Worm (Caenorhabditis elegans) whole organism, dauer: Measurements from ENCODE around the gene fbxb-108.

ENCODE experiments used
- unc-62 ChIP-seq: sonication (generic microtip); optimal IDR thresholded peaks from 2 replicates; lab custom pipeline; 2017; ENCODE audit warnings: missing biosample characterization, missing genetic modification reagents, missing genetic modification characterization

Gene fbxb-108

DNA sequence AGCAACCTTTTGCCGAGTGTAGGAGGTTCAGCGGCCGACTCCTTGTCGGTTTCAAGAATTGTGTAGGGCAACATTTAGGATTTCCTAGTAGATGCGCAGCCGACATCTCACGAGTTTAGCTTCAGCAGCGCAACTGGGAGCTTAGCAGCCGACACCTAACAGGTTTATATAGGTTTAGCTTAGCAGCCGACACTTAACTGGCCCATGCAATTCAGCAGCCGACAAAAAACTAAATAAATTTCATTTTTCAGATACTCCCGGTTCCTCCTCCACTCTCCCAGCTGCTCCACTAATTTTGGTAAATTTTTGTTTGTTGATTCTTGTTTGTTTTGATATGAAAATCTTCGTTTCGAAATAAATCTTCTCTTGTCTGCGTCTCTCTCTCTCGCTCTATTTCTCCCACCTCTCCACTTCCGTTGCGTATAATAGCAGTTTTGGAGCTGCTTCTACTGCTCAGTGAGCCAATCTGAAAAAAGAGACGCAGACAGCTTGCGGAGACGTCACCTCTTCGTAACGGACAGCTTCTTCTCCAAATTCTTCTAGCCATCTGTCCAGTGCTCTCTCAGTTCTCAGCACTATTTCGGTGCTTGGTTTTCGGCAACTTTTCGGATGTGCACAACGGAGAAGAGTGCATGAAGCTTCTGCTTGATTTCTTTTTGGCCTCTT, 16.7 kb upstream of the fbxb-108 start:
- no peak for TF ChIP-seq unc-62 (GFP tag; lab: Kevin White, UChicago)

DNA sequence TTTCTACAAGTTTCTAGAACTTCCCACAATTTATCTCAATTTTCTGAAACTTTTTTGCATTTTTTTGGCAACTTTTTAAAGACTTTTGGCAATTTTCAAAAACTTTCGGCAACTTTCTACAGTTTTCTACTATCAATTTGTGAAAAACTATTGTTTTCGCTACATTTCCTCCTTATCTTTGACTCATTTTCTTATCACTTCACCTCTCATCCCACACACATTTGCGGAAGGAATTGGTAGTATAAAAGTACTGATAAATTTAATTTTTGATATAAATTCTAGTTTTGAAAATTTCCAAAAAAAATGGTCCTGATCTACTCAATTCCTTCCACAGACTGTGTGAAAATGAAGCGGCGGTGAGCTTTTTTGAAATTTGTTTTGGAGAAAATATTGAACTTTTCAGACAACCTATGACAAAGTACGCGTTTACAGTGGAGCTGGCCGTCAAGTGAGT, 15.1 kb upstream of the fbxb-108 start, which contains the start of gene F29A7.4:
TSS of gene F29A7.4 (plus strand) at position 404 of the 454 bp plus-strand sequence.
- no peak for TF ChIP-seq unc-62 (GFP tag; lab: Kevin White, UChicago)

DNA sequence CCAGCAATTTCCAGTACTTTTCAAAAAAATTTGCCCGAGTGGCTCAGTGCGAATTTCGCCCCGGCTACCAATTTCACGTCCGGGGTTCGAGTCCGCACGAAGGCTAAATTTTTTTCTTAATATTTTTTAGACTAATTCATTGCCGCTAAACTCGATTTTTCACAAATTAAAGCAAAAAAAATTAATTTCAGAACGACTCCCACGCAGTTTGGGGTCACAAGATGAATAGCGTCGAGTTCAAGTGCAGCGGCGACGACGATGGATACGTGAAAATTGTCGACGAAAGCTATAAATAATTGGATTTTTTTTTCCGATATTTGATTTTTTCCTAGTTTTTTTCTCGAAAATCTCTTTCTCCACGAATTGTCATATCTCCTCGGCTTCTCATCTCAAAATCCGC, 13.5 kb upstream of the fbxb-108 start:
- TF ChIP-seq unc-62 (GFP tag; lab: Kevin White, UChicago): no peak

DNA sequence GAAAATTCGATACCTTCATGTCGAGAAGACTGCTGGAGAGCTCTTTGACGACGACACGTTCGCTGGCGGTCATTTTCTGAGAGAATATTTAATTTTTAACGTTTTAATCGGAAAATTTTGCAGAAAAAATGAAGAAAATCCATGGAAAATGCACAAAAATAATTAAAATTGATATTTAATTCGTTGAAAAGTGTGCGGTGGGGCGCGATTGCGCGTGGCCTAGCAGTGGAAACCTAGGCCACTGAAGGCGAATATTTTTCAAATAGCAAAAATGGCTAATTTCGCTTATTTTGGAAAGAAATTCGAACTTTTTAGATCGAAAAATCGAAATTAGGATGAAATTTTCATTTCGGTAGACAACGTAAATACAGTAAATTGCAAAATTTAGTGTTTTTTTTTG, 12.2 kb upstream of the fbxb-108 start, which contains the start of gene F29A7.6:
TSS of gene F29A7.6 (minus strand) at position 76 of the 400 bp plus-strand sequence.
- TF ChIP-seq unc-62 (GFP tag; lab: Kevin White, UChicago): no peak

DNA sequence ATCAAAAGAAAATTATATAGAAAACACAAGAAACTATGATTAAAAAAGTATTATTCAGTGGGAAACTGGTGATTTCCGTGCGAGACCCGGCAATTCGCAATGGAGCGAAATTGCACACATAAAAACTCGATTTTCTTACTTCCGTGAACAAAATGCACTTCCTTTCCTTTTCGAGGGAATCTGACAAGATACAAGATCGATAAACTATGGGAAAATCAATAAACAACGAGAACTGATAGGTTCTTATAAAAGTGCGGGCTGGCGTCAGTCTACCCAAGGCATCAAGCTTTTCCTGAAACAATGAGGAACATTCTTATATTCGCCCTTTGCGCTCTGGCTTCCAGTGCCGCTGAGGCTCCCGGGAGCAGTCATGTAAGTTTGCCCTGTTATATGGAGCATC, 11.8 kb upstream of the fbxb-108 start, which contains the start of gene F29A7.3:
TSS of gene F29A7.3 (plus strand) at position 301 of the 400 bp plus-strand sequence.
- no peak for TF ChIP-seq unc-62 (GFP tag; lab: Kevin White, UChicago)

DNA sequence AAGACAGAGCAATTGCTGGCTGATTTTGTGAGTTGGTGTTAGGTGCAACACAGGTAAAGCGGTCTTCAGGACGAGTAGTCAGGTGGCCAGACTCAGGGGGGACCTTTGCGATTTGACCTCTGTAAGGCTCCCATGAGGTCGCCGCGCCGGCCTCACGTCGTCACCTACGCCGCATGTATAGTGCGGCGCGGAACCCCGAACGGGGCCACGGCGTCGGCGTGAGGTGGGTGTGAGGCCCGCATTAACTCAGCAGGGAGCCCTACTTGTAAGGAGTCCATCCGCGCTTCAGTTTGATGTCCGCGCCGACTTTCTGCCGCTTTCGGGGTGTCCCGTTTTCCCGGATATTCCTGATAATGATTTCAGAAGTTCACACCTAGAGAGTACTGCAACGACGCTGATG, 10.2 kb upstream of the fbxb-108 start:
- TF ChIP-seq unc-62 (GFP tag; lab: Kevin White, UChicago): no peak

DNA sequence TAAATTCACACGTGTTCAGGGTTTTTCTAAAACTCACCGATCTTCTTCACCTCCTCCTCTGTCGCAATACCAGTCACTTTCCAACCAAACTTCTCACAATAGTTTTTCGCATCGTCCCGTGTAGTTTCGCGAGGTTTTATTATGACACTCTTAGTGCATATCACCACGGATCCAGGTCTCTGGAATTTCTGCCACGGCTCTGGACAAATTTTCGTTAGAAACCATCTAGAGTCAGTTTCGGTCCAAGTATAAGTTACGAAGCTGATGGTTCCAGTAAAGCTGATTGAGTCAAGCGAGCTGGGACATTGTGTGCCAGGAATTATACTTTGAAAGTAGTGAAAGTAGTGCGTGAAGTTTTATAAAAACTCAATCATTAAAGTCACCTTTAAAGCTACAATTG, 8.4 kb upstream of the fbxb-108 start:
- no peak for TF ChIP-seq unc-62 (GFP tag; lab: Kevin White, UChicago)

DNA sequence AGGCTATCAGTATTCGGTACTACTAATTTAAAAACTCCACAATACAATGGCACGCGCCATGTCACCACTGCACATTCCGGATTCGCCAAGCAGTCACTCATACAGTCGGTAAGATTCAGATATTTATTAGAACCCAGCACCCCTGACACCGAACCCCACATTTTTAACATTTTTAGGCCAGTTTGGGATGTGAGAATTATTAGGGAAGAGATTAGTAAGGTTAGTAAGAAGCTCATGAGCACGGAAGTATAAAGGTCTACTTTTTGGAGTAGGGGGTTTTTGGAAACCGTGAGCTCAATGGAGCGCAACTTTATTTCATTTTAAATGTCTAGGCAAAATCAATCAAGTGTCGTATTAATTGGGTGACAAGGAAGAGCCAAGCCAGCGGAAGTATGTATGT, 6.8 kb upstream of the fbxb-108 start, which contains the start of gene F29A7.8:
TSS of gene F29A7.8 (minus strand) at position 101 of the 400 bp plus-strand sequence.
- no peak for TF ChIP-seq unc-62 (GFP tag; lab: Kevin White, UChicago)

DNA sequence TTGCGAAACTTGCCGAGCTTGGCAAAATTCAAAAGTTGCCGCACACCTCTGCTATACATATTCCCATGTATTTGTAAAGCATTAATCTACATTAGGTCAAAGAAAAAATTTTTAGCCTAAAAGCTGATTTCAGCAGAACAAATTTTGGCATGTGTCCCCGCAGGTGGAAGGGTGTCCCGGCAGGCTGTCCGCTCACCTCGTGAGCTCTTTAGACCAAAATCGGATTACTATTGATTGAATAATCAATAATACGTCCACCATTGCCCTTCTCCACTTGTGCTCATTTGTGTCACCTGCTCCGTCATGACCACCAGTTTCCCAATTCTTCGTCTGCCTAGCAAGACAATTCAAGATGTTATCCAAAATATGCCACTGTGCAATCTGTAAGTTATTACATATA, 6.3 kb upstream of the fbxb-108 start, which contains the start of gene fbxb-107:
TSS of gene fbxb-107 (plus strand) at position 297 of the 400 bp plus-strand sequence.
- TF ChIP-seq unc-62 (GFP tag; lab: Kevin White, UChicago): no peak

DNA sequence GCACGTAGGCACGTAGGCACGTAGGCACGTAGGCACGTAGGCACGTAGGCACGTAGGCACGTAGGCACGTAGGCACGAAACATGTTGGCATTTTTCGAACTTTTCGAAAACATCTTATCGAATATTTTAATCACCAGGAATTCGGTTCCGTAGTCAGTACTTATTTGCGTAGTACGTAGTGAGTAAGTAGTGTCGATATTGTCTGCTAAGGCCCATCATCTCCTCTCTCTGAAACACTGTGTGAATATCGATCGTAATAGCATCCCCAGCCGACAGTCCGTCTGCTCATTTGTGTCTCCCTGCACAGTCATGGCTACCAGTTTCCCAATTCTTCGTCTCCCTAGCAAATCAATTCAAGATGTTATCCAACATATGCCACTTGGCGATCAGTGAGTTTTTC, 2.7 kb upstream of the fbxb-108 start, which contains the start of gene fbxb-106:
TSS of gene fbxb-106 (plus strand) at position 301 of the 400 bp plus-strand sequence.
- no peak for TF ChIP-seq unc-62 (GFP tag; lab: Kevin White, UChicago)

DNA sequence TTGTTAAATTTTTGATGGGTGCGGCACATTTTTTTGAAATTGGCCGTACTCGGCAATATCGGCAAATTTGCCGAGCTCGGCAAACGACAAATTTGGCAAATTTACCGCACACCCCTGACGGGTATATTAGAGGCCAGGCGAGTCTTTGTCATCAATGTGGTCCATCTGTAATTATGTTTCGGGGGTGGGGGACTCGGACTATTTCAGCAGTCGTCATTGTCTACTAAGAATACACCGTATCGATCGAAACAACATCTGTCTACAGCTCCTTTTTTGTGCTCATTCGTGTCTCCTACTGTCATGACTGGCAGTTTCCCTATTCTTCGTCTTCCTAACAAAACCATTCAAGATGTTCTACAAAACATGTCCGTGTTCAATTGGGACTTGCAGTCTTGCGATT, 1.6 kb downstream of the fbxb-108 start, which contains the start of gene F08D12.15:
TSS of gene F08D12.15 (plus strand) at position 301 of the 400 bp plus-strand sequence.
- TF ChIP-seq unc-62 (GFP tag; lab: Kevin White, UChicago): no peak

DNA sequence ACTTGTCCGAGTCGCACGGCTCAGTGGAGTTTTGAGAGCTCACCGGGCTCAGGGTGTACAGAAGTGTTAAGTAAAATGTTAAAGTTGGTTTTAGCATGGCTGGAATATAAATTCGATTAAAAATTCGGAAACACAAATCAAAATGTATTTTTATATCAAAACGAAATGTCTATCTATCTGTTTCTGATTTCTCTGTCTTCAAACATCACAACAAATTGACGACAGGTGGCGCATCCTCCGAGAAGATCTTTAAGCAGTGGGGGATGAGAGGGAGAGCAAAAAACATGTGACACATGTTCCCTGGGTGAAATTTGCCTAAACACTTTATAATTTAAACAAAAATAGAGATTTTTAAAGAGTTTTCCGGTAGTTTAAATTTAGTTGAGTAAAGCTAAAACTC, 4.3 kb downstream of the fbxb-108 start, which contains the start of gene F08D12.7:
TSS of gene F08D12.7 (minus strand) at position 101 of the 400 bp plus-strand sequence.
- no peak for TF ChIP-seq unc-62 (GFP tag; lab: Kevin White, UChicago)

DNA sequence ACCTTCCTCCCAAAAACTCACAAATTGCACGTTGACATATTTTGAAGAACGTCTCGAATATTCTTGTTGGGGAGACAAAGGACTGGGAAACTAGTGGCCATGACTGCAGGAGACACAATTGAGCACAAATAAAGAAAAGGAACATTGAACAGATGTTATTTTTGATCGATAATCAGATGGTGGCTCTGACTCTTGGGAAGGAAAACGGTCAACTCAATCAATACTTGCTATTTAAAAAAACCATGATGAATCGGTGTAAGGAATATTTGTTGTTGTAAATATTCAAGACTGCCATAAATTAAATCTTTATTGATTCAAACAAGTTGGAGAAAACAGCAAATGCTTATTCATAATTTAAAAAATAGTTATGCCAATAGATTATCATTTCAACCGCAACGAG, 6.0 kb downstream of the fbxb-108 start, which contains the start of gene fbxb-105:
TSS of gene fbxb-105 (minus strand) at position 101 of the 400 bp plus-strand sequence.
- no peak for TF ChIP-seq unc-62 (GFP tag; lab: Kevin White, UChicago)

DNA sequence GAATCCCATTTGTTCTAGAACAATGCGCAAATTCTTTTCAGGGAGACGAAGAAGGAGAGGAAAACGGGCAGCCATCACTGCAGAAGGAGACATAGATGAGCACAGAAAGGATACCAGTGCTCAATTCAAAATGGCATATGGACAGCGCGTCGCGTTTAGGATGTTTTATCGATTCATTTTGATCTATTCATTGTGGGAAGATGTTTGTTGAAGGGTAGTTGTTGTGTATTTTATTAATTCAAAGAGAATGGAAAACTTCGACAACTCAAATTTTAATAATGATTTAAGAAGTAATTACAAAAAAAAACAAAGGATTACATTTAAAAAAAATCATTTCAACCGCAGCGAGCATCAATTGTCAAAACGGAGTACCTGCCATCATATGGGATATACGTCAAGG, 7.4 kb downstream of the fbxb-108 start, which contains the start of gene sdz-10:
TSS of gene sdz-10 (minus strand) at position 101 of the 400 bp plus-strand sequence.
- TF ChIP-seq unc-62 (GFP tag; lab: Kevin White, UChicago): no peak

DNA sequence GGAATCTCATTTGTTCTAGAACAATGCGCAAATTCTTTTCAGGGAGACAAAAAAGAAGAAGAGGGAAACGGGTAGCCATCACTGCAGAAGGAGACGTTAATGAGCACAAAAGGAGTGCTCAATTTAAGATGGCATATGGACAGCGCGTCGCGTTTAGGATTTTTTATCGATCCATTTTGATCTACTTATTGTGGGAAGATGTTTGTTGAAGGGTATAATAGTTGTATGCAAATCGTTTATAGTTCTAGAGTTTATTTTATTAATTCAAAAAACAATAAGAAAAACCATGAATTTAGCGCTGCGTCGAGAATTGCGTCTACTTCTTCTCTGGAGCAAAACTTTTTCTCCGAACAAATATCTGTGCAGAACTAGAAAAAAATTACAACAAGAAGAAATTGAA, 8.8 kb downstream of the fbxb-108 start, which contains the start of gene sdz-9:
TSS of gene sdz-9 (minus strand) at position 101 of the 400 bp plus-strand sequence.
- TF ChIP-seq unc-62 (GFP tag; lab: Kevin White, UChicago): no peak

DNA sequence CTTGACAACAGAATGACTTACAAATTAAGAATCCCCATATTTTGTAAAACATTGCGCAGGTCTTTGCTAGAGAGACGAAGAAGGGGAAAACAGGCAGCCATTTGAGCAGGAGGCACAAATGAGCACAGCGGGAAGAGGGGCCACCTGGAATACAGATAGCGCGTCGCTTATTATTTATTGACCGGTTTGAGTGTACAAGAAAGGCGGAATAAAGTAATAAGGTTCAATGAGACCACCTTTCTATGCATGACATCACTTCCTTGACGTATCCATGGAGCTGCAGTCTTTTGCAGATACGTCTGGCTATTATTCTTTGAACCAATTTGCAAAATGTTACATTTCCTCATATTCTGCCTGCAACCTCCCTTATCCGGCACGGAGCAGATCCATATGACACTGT, 10.1 kb downstream of the fbxb-108 start, which contains the start of gene fbxb-111:
TSS of gene fbxb-111 (minus strand) at position 101 of the 400 bp plus-strand sequence.
- no peak for TF ChIP-seq unc-62 (GFP tag; lab: Kevin White, UChicago)
